Fruit fly (Drosophila melanogaster) whole organism, wandering third instar larva: ENCODE results near the gene CG42577.

ENCODE experiments used
- Abd-B ChIP-seq: fragments of >200 bp; optimal IDR thresholded peaks from 2 replicates; lab custom pipeline; 2017; ENCODE audit warnings: missing biosample characterization, missing genetic modification characterization
- CG32264 ChIP-seq: fragments of 200-800 bp; sonication (Bioruptor generic); optimal IDR thresholded peaks from 2 replicates; lab custom pipeline; 2016; ENCODE audit warnings: missing biosample characterization, missing genetic modification characterization
- CG9705 ChIP-seq: fragments of 200-800 bp; sonication (Bioruptor generic); optimal IDR thresholded peaks from 2 replicates; lab custom pipeline; 2018; ENCODE audit warnings: missing biosample characterization, mild to moderate bottlenecking, missing genetic modification characterization
- Dfd ChIP-seq: fragments of >200 bp; optimal IDR thresholded peaks from 2 replicates; lab custom pipeline; 2017; ENCODE audit warnings: missing biosample characterization, missing genetic modification characterization
- Dif ChIP-seq: fragments of 200-275, 200-300 bp; sonication (Bioruptor generic); optimal IDR thresholded peaks from 2 replicates; lab custom pipeline; 2018; ENCODE audit warnings: missing biosample characterization, missing genetic modification characterization; ENCODE audit not compliant: partially characterized antibody
- HLH106 ChIP-seq: fragments of 200-800 bp; optimal IDR thresholded peaks from 3 replicates; lab custom pipeline; 2019; ENCODE audit warnings: missing biosample characterization, mild to moderate bottlenecking, missing genetic modification characterization, moderate library complexity
- Hnf4 ChIP-seq: fragments of 200-800 bp; sonication (Bioruptor generic); optimal IDR thresholded peaks from 2 replicates; lab custom pipeline; 2016; ENCODE audit warnings: missing biosample characterization, mild to moderate bottlenecking, missing genetic modification characterization
- Hr78 ChIP-seq: fragments of >200 bp; optimal IDR thresholded peaks from 2 replicates; lab custom pipeline; 2017; ENCODE audit warnings: missing biosample characterization, missing genetic modification characterization
- Hr83 ChIP-seq: fragments of 200-300 bp; sonication (Bioruptor generic); optimal IDR thresholded peaks from 2 replicates; lab custom pipeline; 2016; ENCODE audit warnings: missing biosample characterization, mild to moderate bottlenecking, missing genetic modification characterization, moderate library complexity; ENCODE audit not compliant: poor library complexity, severe bottlenecking
- Jra ChIP-seq: sonication (Bioruptor generic); optimal IDR thresholded peaks from 2 replicates; lab custom pipeline; 2016; ENCODE audit warnings: missing biosample characterization, missing genetic modification characterization
- Myc ChIP-seq: fragments of >200 bp; optimal IDR thresholded peaks from 2 replicates; lab custom pipeline; 2017
- N ChIP-seq: fragments of >200 bp; optimal IDR thresholded peaks from 2 replicates; lab custom pipeline; 2018; ENCODE audit warnings: missing biosample characterization, missing external identifiers, missing genetic modification characterization
- OdsH ChIP-seq: fragments of 200-800 bp; sonication (Bioruptor generic); optimal IDR thresholded peaks from 2 replicates; lab custom pipeline; 2016; ENCODE audit warnings: missing biosample characterization, mild to moderate bottlenecking, missing genetic modification characterization
- Rel ChIP-seq, 2 experiments: fragments of 200-800 bp; sonication (Bioruptor generic) in 1 of 2; optimal IDR thresholded peaks; 2 replicates in 1 of 2; 3 replicates in 1 of 2; lab custom pipeline; 2016 to 2019; ENCODE audit warnings: mild to moderate bottlenecking in 2 of 2, missing biosample characterization in 2 of 2, missing genetic modification characterization in 2 of 2, moderate library complexity in 1 of 2
- Sp1 ChIP-seq: fragments of 200-800 bp; sonication (Bioruptor generic); optimal IDR thresholded peaks from 3 replicates; lab custom pipeline; 2019; ENCODE audit warnings: missing biosample characterization, mild to moderate bottlenecking, missing genetic modification characterization, moderate library complexity
- Vsx2 ChIP-seq: fragments of 200-300, 225-300 bp; sonication (Bioruptor generic); optimal IDR thresholded peaks from 2 replicates; lab custom pipeline; 2018; ENCODE audit warnings: missing biosample characterization, missing genetic modification characterization; ENCODE audit not compliant: partially characterized antibody
- br ChIP-seq: fragments of 200-800 bp; sonication (Bioruptor generic); optimal IDR thresholded peaks from 2 replicates; lab custom pipeline; 2016; ENCODE audit warnings: missing biosample characterization, missing genetic modification characterization
- brk ChIP-seq: fragments of 200-800 bp; sonication (Bioruptor generic); optimal IDR thresholded peaks from 2 replicates; lab custom pipeline; 2016; ENCODE audit warnings: missing biosample characterization, mild to moderate bottlenecking, missing genetic modification characterization
- dl ChIP-seq, 2 experiments: fragments of 175-275, 200-275 bp in 1 of 2; fragments of 200-275 bp in 1 of 2; sonication (Bioruptor generic); optimal IDR thresholded peaks; lab custom pipeline; 2018; ENCODE audit warnings: mild to moderate bottlenecking in 2 of 2, missing biosample characterization in 2 of 2, missing genetic modification characterization in 2 of 2, moderate library complexity in 2 of 2; ENCODE audit not compliant: partially characterized antibody in 2 of 2, insufficient read depth in 1 of 2
- dmrt93B ChIP-seq: fragments of 200-800 bp; sonication (Bioruptor generic); optimal IDR thresholded peaks from 2 replicates; lab custom pipeline; 2018; ENCODE audit warnings: missing biosample characterization, mild to moderate bottlenecking, missing genetic modification characterization
- dsf ChIP-seq: sonication (Bioruptor generic); optimal IDR thresholded peaks from 2 replicates; lab custom pipeline; 2016; ENCODE audit warnings: missing biosample characterization, missing genetic modification characterization, borderline replicate concordance
- ey ChIP-seq: fragments of 200-800 bp; sonication (Bioruptor generic); optimal IDR thresholded peaks from 2 replicates; lab custom pipeline; 2016; ENCODE audit warnings: missing biosample characterization, missing genetic modification characterization
- foxo ChIP-seq, 2 experiments: fragments of 200-800 bp; sonication (Bioruptor generic); optimal IDR thresholded peaks; 2 replicates in 1 of 2; 3 replicates in 1 of 2; lab custom pipeline; 2016 to 2017; ENCODE audit warnings: missing biosample characterization in 2 of 2, missing genetic modification characterization in 2 of 2
- fru ChIP-seq: fragments of 200-800 bp; sonication (Bioruptor generic); optimal IDR thresholded peaks from 3 replicates; lab custom pipeline; 2016; ENCODE audit warnings: missing biosample characterization, mild to moderate bottlenecking, missing genetic modification characterization
- h ChIP-seq: fragments of 200-800 bp; sonication (Bioruptor generic); optimal IDR thresholded peaks from 3 replicates; lab custom pipeline; 2016; ENCODE audit warnings: missing biosample characterization, mild to moderate bottlenecking, missing genetic modification characterization
- jim ChIP-seq: fragments of 175-275, 200-325 bp; sonication (Bioruptor generic); optimal IDR thresholded peaks from 2 replicates; lab custom pipeline; 2016; ENCODE audit warnings: missing biosample characterization, mild to moderate bottlenecking, missing genetic modification characterization
- lola ChIP-seq: fragments of >200 bp; optimal IDR thresholded peaks from 2 replicates; lab custom pipeline; 2017; ENCODE audit warnings: missing biosample characterization, missing genetic modification characterization
- pan ChIP-seq: fragments of >200 bp; optimal IDR thresholded peaks from 2 replicates; lab custom pipeline; 2017
- psq ChIP-seq: fragments of 200-800 bp; sonication (Bioruptor generic); optimal IDR thresholded peaks from 3 replicates; lab custom pipeline; 2017; ENCODE audit warnings: missing biosample characterization, mild to moderate bottlenecking, missing genetic modification characterization, moderate library complexity
- rgr ChIP-seq: fragments of 200-800 bp; sonication (Bioruptor generic); optimal IDR thresholded peaks from 3 replicates; lab custom pipeline; 2016; ENCODE audit warnings: missing biosample characterization, mild to moderate bottlenecking, missing genetic modification characterization
- usp ChIP-seq: fragments of >200 bp; optimal IDR thresholded peaks from 2 replicates; lab custom pipeline; 2017; ENCODE audit warnings: missing biosample characterization, missing genetic modification characterization
- woc ChIP-seq: sonication (Bioruptor generic); optimal IDR thresholded peaks from 2 replicates; lab custom pipeline; 2016; ENCODE audit warnings: missing biosample characterization, mild to moderate bottlenecking, missing genetic modification characterization

The CG42577 gene

DNA sequence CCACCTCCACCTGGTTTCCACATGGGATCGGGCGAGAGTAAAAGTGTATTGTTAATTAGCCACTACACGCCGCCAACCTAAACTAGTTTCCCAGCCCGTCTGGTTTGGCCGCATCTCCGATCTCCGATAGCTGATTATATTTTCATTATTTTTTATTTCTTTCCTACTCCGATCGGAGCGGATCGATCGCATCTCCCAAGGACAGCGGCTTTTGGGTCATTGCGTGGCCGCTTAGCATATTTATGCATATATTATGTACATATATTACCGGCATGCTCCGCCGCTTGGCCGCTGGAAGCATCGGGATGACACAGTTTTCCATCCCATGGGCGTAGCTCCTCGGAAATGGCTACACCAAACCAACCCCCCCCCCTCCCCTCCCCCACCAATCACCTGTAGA is 21.1 kb upstream of the CG42577 start:
- no peak for TF ChIP-seq jim (GFP tag; lab: Kevin White, UChicago)
- no peak for TF ChIP-seq Hr78 (GFP tag; lab: Kevin White, UChicago)
- TF ChIP-seq Rel (GFP tag; optimal IDR thresholded peaks at IDR 0.05; lab: Kevin White, UChicago), result no peak
- TF ChIP-seq Rel (tag; optimal IDR thresholded peaks at IDR 0.05; lab: Kevin White, UChicago), result no peak
- TF ChIP-seq Abd-B (GFP tag; lab: Kevin White, UChicago), result no peak
- TF ChIP-seq CG32264 (GFP tag; lab: Kevin White, UChicago), result no peak
- TF ChIP-seq dl (GFP tag; optimal IDR thresholded peaks at IDR 0.05; lab: Kevin White, UChicago; ENCODE audit: insufficient read depth in 1 of 2, partially characterized antibody in 2 of 2), result no peak
- no peak for TF ChIP-seq Hr83
- TF ChIP-seq OdsH (GFP tag; lab: Kevin White, UChicago), result no peak
- no peak for TF ChIP-seq rgr (GFP tag; lab: Kevin White, UChicago)
- no peak for TF ChIP-seq Dif (GFP tag; lab: Kevin White, UChicago)
- TF ChIP-seq brk, result no peak
- no peak for TF ChIP-seq ey (GFP tag; lab: Kevin White, UChicago)
- no peak for TF ChIP-seq fru
- no peak for TF ChIP-seq Sp1
- TF ChIP-seq dsf (GFP tag; lab: Kevin White, UChicago), result no peak
- TF ChIP-seq br, result no peak
- no peak for TF ChIP-seq Vsx2 (GFP tag; lab: Kevin White, UChicago)
- no peak for TF ChIP-seq HLH106 (tag; lab: Kevin White, UChicago)
- no peak for TF ChIP-seq N (GFP tag; lab: Kevin White, UChicago)

DNA sequence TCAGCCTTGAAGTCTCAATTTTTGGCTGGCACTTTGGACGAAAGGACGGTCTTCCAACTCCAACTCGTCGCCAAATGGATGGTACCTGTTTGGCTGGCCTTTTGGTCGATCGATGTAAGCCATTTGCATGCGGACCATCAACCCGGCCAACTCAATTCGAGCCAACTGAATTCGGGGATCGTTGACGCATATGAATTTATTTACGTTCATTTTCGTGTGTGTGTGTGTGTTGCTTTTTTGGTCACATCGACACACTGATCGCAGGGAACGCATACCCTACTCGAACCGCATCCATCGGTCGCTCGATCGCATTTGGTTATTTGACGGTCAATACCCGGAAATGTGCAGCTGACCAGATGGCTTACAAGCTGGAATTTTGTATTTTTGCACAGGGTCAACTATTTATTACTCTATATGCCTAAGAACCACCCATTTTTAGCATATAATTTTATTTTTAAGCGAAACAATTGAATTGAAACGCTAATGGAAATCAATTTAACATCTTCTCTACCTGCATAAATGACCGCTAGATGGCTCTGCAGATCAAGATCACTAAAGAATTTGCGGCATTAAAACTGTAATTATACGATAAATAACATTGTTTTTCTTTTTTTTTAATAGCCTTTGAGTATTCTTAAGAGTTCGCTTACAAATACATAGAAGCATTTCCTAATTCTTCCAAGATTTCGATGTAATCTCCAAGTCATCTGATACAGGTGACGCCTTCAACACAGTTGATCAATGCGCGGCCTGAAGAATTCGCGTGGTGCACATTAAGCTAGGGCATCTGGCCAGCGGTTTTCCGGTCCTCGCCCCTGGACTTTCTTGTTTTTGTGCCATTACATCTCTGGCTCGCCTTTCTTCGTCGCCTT is 20.1 kb upstream of the CG42577 start:
- TF ChIP-seq lola (no peak), Vsx2 (GFP tag; lab: Kevin White, UChicago) (peak; percentile 38), N (GFP tag; lab: Kevin White, UChicago) (no peak), psq (GFP tag; lab: Kevin White, UChicago) (peak; percentile 1), Dfd (no peak), Rel (GFP tag; optimal IDR thresholded peaks at IDR 0.05; lab: Kevin White, UChicago) (no peak), Rel (tag; optimal IDR thresholded peaks at IDR 0.05; lab: Kevin White, UChicago) (no peak), Hr78 (GFP tag; lab: Kevin White, UChicago) (no peak), woc (GFP tag; lab: Kevin White, UChicago) (peak; percentile 46)
- TF ChIP-seq, all 38 proteins: peak for 3

DNA sequence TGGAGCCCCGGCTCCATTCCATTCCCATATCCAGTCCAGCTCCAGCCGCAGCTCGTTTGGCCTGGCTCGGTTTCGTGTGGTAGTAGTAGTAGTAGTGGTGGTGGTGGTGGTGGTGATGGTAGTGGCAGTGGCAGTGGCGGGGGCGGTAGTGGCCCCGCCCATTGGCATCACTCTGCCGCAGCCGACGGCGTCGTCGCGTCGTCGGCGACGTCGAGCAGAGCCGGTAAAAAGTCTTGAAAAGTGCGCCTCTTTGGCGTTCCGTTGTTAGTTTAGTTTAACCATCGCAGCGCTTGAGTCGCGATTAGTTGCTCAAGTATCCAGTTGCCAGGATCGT is 19.5 kb upstream of the CG42577 start, which contains the start of gene obst-A:
Gene obst-A (plus strand): TSS at position 248 of the 334 bp plus-strand sequence.
- TF ChIP-seq Myc (no peak), CG32264 (GFP tag; lab: Kevin White, UChicago) (no peak), Hnf4 (GFP tag; lab: Kevin White, UChicago) (no peak), dl (GFP tag; optimal IDR thresholded peaks at IDR 0.05; lab: Kevin White, UChicago; ENCODE audit: insufficient read depth in 1 of 2, partially characterized antibody in 2 of 2) (no peak), Hr83 (no peak), HLH106 (tag; lab: Kevin White, UChicago) (no peak), Jra (no peak), Vsx2 (GFP tag; lab: Kevin White, UChicago) (no peak), br (no peak), h (GFP tag; lab: Kevin White, UChicago) (no peak), dmrt93B (GFP tag; lab: Kevin White, UChicago) (no peak), N (GFP tag; lab: Kevin White, UChicago) (no peak), foxo (GFP tag; optimal IDR thresholded peaks at IDR 0.05; lab: Kevin White, UChicago) (no peak), OdsH (GFP tag; lab: Kevin White, UChicago) (no peak), rgr (GFP tag; lab: Kevin White, UChicago) (no peak), CG9705 (GFP tag; lab: Kevin White, UChicago) (no peak), usp (GFP tag; lab: Kevin White, UChicago) (no peak), pan (no peak), Dif (GFP tag; lab: Kevin White, UChicago) (no peak)
